Fruit fly (Drosophila melanogaster) S2 (cell line): Measurements from ENCODE around the gene CanA-14F.

Source experiments
- CG8478 ChIP-seq: fragments of >200 bp; optimal IDR thresholded peaks from 2 replicates; lab custom pipeline; 2018
- CTCF ChIP-seq, 2 experiments: fragments of >200 bp; optimal IDR thresholded peaks; 2 replicates each; lab custom pipeline; 2018

DNA sequence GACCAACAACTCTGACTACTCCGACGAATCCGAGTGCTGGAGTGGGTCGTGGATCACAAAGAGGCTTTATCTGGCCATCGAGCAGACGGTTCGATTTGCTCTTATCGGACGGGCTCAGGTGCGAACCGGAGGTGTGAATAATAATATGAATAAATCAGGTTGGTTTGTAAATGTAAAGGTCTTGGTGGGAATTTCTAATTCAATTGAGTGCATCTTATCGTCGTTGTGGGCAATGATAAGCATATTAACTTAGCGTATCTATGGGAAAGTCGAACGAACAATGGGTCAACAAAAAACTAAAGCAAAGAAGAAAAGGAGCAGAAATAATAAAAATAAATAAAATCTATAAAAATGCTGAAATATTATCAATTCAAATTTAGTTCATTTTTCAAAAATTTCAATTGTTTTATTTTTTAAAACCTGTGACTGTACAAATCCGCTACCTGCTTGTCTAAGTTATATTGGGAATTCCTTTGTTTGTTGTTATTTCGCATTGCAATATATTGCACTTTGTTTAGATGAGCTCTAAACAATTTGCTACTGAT, 46.1 kb downstream of the CanA-14F start, which contains the start of gene CG9903:
- TF ChIP-seq CTCF (optimal IDR thresholded peaks at IDR 0.05; lab: Kevin White, UChicago) (no peak), CG8478 (lab: Kevin White, UChicago) (no peak)
